Fruit fly (Drosophila melanogaster): ENCODE results near the gene alpha-Man-IIa.

The alpha-Man-IIa gene

DNA sequence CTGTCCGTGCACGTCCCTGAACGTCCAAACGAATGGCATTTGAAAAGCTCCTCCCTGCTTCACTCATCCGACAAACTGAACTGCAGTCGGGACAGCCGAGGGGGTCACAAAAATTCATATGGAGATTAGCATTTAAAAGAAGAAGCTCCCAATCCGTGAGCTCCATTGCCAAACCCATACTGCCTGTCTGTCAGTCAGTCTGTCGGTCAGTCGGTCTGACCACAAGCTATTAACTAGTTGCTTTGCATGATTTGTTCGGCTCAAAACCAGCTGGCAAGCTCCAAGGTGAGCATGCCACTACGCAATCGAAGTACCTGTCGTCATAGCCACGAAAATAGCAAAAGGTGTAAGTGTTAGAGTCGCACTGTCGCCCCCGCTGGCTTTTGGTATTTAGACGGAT, 21.4 kb downstream of the alpha-Man-IIa start:
- TF ChIP-seq dmrt11E (tag; optimal IDR thresholded peaks at IDR 0.05) (no peak), Med (GFP tag) (peak; percentile 58), CG4282 (GFP tag; optimal IDR thresholded peaks at IDR 0.05) (no peak), Ets65A (GFP tag) (peak; percentile 26), CkIIα-i1 (GFP tag; IDR thresholded peaks at IDR 0.05) (no peak), Blimp-1 (GFP tag; optimal IDR thresholded peaks at IDR 0.05) (no peak), zfh2 (GFP tag; optimal IDR thresholded peaks at IDR 0.05) (no peak), toy (GFP tag; IDR thresholded peaks at IDR 0.05) (no peak), vvl (GFP tag; IDR thresholded peaks at IDR 0.05) (peak; percentile 53), nerfin-2 (GFP tag; IDR thresholded peaks at IDR 0.05; ENCODE audit: partially characterized antibody) (no peak), CG8924 (tag; optimal IDR thresholded peaks at IDR 0.05) (no peak), chinmo (GFP tag; IDR thresholded peaks at IDR 0.05; ENCODE audit: partially characterized antibody) (peak; percentile 84; the same call in 3 of the 4 replicates), al (GFP tag; IDR thresholded peaks at IDR 0.05) (no peak), chm (GFP tag; IDR thresholded peaks at IDR 0.05) (0 out of 2 replicates have a peak, but pooled peaks have one; percentile 27), inv (GFP tag; IDR thresholded peaks at IDR 0.05; ENCODE audit: partially characterized antibody) (no peak), ftz-f1 (GFP tag; optimal IDR thresholded peaks at IDR 0.05) (peak; percentile 59), CG7963 (GFP tag; IDR thresholded peaks at IDR 0.05; ENCODE audit: partially characterized antibody) (no peak), Atf6 (GFP tag; IDR thresholded peaks at IDR 0.05) (no peak), CG17186 (GFP tag; optimal IDR thresholded peaks at IDR 0.05) (no peak), slp2 (GFP tag; optimal IDR thresholded peaks at IDR 0.05) (no peak), knrl (GFP tag; IDR thresholded peaks at IDR 0.05; ENCODE audit: partially characterized antibody) (no peak), aop (GFP tag; IDR thresholded peaks at IDR 0.05) (no peak), CG8944 (GFP tag; optimal IDR thresholded peaks at IDR 0.05) (no peak), repo (GFP tag; optimal IDR thresholded peaks at IDR 0.05) (no peak), CG13624 (GFP tag; optimal IDR thresholded peaks at IDR 0.05) (no peak), PHDP (tag; optimal IDR thresholded peaks at IDR 0.05) (no peak), CG16779 (GFP tag; IDR thresholded peaks at IDR 0.05) (no peak), D19A (tag; optimal IDR thresholded peaks at IDR 0.05) (no peak), CG12769 (tag; optimal IDR thresholded peaks at IDR 0.05) (peak; percentile 34), gcm2 (GFP tag; optimal IDR thresholded peaks at IDR 0.05) (no peak), Rfx (GFP tag; IDR thresholded peaks at IDR 0.05) (0 out of 2 replicates have a peak, but pooled peaks have one; percentile 13), CG11456 (GFP tag; IDR thresholded peaks at IDR 0.05) (no peak)

DNA sequence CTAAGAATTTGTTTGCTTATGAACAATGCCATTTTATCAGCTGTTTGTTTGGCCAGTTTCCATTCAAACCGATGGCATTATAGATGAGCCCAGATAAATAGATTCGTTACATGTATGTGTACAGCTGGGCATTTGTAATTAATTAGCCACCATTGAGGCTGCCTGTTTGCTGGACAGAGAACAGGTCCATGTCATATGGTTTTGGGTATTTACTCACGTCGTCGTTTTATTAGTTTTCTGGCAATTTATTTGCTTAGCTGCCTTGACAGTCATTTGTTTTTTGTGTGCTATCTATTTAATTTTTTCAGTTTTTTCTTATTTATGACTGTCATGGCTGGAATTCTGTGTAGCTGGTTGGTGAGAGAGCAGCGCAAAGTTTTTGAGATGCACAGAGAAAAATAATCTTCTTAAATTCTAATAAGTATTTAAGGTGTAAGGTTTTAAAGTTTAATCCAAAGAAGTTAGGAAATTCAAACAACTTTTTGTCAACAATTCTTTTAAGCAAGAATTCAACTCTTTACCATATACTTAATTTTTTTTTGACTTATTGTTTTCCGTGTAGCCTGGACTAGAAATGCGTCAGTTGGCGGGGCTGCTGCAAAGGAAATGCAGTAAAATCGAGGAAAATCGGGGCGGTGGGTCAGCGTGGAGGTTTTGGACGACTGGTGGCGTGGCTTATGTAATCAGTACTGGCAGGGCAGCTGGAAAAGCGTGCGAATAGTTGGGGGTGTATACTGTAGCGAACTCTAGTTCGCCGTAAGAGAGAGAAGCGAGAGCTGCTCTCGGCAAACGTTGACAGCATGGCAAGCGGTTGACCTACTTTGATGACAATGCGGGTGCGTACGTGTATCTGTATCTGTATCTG, 22.4 kb downstream of the alpha-Man-IIa start:
- TF ChIP-seq sqz (GFP tag; optimal IDR thresholded peaks at IDR 0.05), result peak; percentile 82
- TF ChIP-seq fru (optimal IDR thresholded peaks at IDR 0.05), result no peak
- peak; percentile 24; the same call in 2 of the 4 replicates for TF ChIP-seq chinmo (GFP tag; IDR thresholded peaks at IDR 0.05; ENCODE audit: partially characterized antibody)
- TF ChIP-seq Sry-δ (GFP tag; optimal IDR thresholded peaks at IDR 0.05), result peak; percentile 47
- TF ChIP-seq stc (GFP tag; IDR thresholded peaks at IDR 0.05), result peak; percentile 80
- peak; percentile 96 for TF ChIP-seq Ets65A (GFP tag)
- TF ChIP-seq CG12299 (tag; optimal IDR thresholded peaks at IDR 0.05), result peak; percentile 82
- peak; percentile 86 for TF ChIP-seq CG32772 (GFP tag; IDR thresholded peaks at IDR 0.05)
- TF ChIP-seq CG1603 (tag; optimal IDR thresholded peaks at IDR 0.05), result no peak
- TF ChIP-seq yki (optimal IDR thresholded peaks at IDR 0.05), result no peak
- peak; percentile 62 for TF ChIP-seq NC2β (GFP tag; optimal IDR thresholded peaks at IDR 0.05)
- TF ChIP-seq CG3163 (GFP tag; optimal IDR thresholded peaks at IDR 0.05), result peak; percentile 44
- TF ChIP-seq Ets97D (GFP tag; optimal IDR thresholded peaks at IDR 0.05), result peak; percentile 61
- peak; percentile 82 for TF ChIP-seq az2 (GFP tag; optimal IDR thresholded peaks at IDR 0.05)
- TF ChIP-seq CG2875 (GFP tag; optimal IDR thresholded peaks at IDR 0.05), result peak; percentile 56
- TF ChIP-seq CG10462 (GFP tag; optimal IDR thresholded peaks at IDR 0.05), result peak; percentile 65
- TF ChIP-seq disco-r (GFP tag; optimal IDR thresholded peaks at IDR 0.05), result peak; percentile 56
- peak; percentile 64 for TF ChIP-seq CG17568 (GFP tag; optimal IDR thresholded peaks at IDR 0.05)
- peak; percentile 90 for TF ChIP-seq CG14441 (GFP tag; IDR thresholded peaks at IDR 0.05)
- peak; percentile 94 for TF ChIP-seq gem (tag; optimal IDR thresholded peaks at IDR 0.05)
- peak; percentile 91 for TF ChIP-seq Hmr (GFP tag; optimal IDR thresholded peaks at IDR 0.05)
